Worm (Caenorhabditis elegans) whole organism, late embryonic: Measurements from ENCODE around the gene mmcm-1.

Experiments
- C38D4.7 ChIP-seq: fragments of 200-800 bp; sonication (Bioruptor generic); optimal IDR thresholded peaks from 2 replicates; lab custom pipeline; 2018; ENCODE audit warnings: mild to moderate bottlenecking, missing genetic modification characterization, moderate library complexity, missing compliant biosample characterization
- F13H6.1 ChIP-seq: sonication (generic microtip); optimal IDR thresholded peaks from 2 replicates; lab custom pipeline; 2016; ENCODE audit warnings: missing genetic modification characterization, missing compliant biosample characterization
- K02D7.2 ChIP-seq: sonication (generic microtip); optimal IDR thresholded peaks from 2 replicates; lab custom pipeline; 2017; ENCODE audit warnings: mild to moderate bottlenecking, missing genetic modification characterization, missing compliant biosample characterization
- Y22D7AL.16 ChIP-seq: sonication (generic microtip); optimal IDR thresholded peaks from 2 replicates; lab custom pipeline; 2016; ENCODE audit warnings: missing genetic modification characterization, missing compliant biosample characterization
- ahr-1 ChIP-seq: sonication (generic microtip); optimal IDR thresholded peaks from 2 replicates; lab custom pipeline; 2016; ENCODE audit warnings: missing genetic modification characterization, missing compliant biosample characterization
- ama-1 ChIP-seq: fragments of 150-350 bp; optimal IDR thresholded peaks from 2 replicates; lab custom pipeline; 2014
- ceh-19 ChIP-seq: fragments of 200-800 bp; sonication (Bioruptor generic); optimal IDR thresholded peaks from 2 replicates; lab custom pipeline; 2018; ENCODE audit warnings: mild to moderate bottlenecking, missing genetic modification characterization, missing compliant biosample characterization
- ceh-2 ChIP-seq: sonication (generic microtip); optimal IDR thresholded peaks from 2 replicates; lab custom pipeline; 2016; ENCODE audit warnings: missing genotype, missing genetic modification characterization, missing compliant biosample characterization
- ceh-24 ChIP-seq: sonication (generic microtip); optimal IDR thresholded peaks from 2 replicates; lab custom pipeline; 2016; ENCODE audit warnings: mild to moderate bottlenecking, missing genetic modification characterization, missing compliant biosample characterization
- ceh-30 ChIP-seq: fragments of 150-350 bp; optimal IDR thresholded peaks from 2 replicates; lab custom pipeline; 2014; ENCODE audit warnings: missing biosample characterization, missing genetic modification characterization
- ceh-31 ChIP-seq: sonication (generic microtip); optimal IDR thresholded peaks from 2 replicates; lab custom pipeline; 2016; ENCODE audit warnings: missing genetic modification characterization, missing compliant biosample characterization
- ceh-34 ChIP-seq: sonication (generic microtip); optimal IDR thresholded peaks from 2 replicates; lab custom pipeline; 2016; ENCODE audit warnings: mild to moderate bottlenecking, missing genetic modification characterization, missing compliant biosample characterization
- ceh-45 ChIP-seq: fragments of 200-800 bp; sonication (Bioruptor generic); IDR thresholded peaks from 2 replicates; pipeline ENCODE4 v1.3.6; 2022; ENCODE audit warnings: missing genetic modification reagents, missing genetic modification characterization, missing compliant biosample characterization
- ceh-6 ChIP-seq: fragments of 200-800 bp; sonication (Bioruptor generic); optimal IDR thresholded peaks from 2 replicates; lab custom pipeline; 2018; ENCODE audit warnings: mild to moderate bottlenecking, missing genetic modification characterization, missing compliant biosample characterization
- ceh-9 ChIP-seq: sonication (generic microtip); optimal IDR thresholded peaks from 2 replicates; lab custom pipeline; 2016; ENCODE audit warnings: mild to moderate bottlenecking, missing genetic modification characterization, inconsistent platforms, missing compliant biosample characterization
- che-1 ChIP-seq: sonication (generic microtip); optimal IDR thresholded peaks from 2 replicates; lab custom pipeline; 2016; ENCODE audit warnings: mild to moderate bottlenecking, missing genetic modification characterization, missing compliant biosample characterization
- dmd-4 ChIP-seq: sonication (generic microtip); optimal IDR thresholded peaks from 2 replicates; lab custom pipeline; 2016; ENCODE audit warnings: borderline replicate concordance, missing genetic modification characterization, missing compliant biosample characterization
- dve-1 ChIP-seq: sonication (generic microtip); optimal IDR thresholded peaks from 2 replicates; lab custom pipeline; 2017; ENCODE audit warnings: antibody characterized with exemption, mild to moderate bottlenecking, missing genetic modification characterization, missing compliant biosample characterization
- elt-2 ChIP-seq: sonication (generic microtip); optimal IDR thresholded peaks from 2 replicates; lab custom pipeline; 2016; ENCODE audit warnings: missing genetic modification reagents, missing genetic modification characterization, missing compliant biosample characterization
- elt-4 ChIP-seq: sonication (generic microtip); optimal IDR thresholded peaks from 2 replicates; lab custom pipeline; 2016; ENCODE audit warnings: missing genetic modification characterization, missing compliant biosample characterization
- ets-4 ChIP-seq: sonication (generic microtip); optimal IDR thresholded peaks from 2 replicates; lab custom pipeline; 2016; ENCODE audit warnings: missing genetic modification characterization, missing compliant biosample characterization
- fkh-10 ChIP-seq: fragments of 150-350 bp; optimal IDR thresholded peaks from 2 replicates; lab custom pipeline; 2014; ENCODE audit warnings: missing biosample characterization, missing genetic modification reagents, missing genetic modification characterization
- fkh-6 ChIP-seq: sonication (generic microtip); optimal IDR thresholded peaks from 2 replicates; lab custom pipeline; 2016; ENCODE audit warnings: missing genetic modification characterization, missing compliant biosample characterization
- gmeb-2 ChIP-seq: sonication (generic microtip); optimal IDR thresholded peaks from 2 replicates; lab custom pipeline; 2016; ENCODE audit warnings: missing genetic modification characterization, inconsistent platforms, missing compliant biosample characterization
- hlh-15 ChIP-seq: sonication (generic microtip); optimal IDR thresholded peaks from 2 replicates; lab custom pipeline; 2016; ENCODE audit warnings: missing genetic modification characterization, missing compliant biosample characterization
- hlh-30 ChIP-seq: sonication (generic microtip); optimal IDR thresholded peaks from 2 replicates; lab custom pipeline; 2017; ENCODE audit warnings: antibody characterized with exemption, missing genetic modification characterization, missing compliant biosample characterization; ENCODE audit not compliant: insufficient read depth
- lin-11 ChIP-seq: fragments of 200-800 bp; sonication (Bioruptor generic); optimal IDR thresholded peaks from 2 replicates; lab custom pipeline; 2018; ENCODE audit warnings: mild to moderate bottlenecking, missing genetic modification characterization, missing compliant biosample characterization
- mec-3 ChIP-seq: sonication (generic microtip); optimal IDR thresholded peaks from 2 replicates; lab custom pipeline; 2016; ENCODE audit warnings: borderline replicate concordance, missing genetic modification characterization, missing compliant biosample characterization
- nfya-1 ChIP-seq: sonication (generic microtip); optimal IDR thresholded peaks from 2 replicates; lab custom pipeline; 2017; ENCODE audit warnings: missing genetic modification characterization, mild to moderate bottlenecking, missing compliant biosample characterization, antibody characterized with exemption, moderate library complexity
- pat-9 ChIP-seq: fragments of 200-800 bp; sonication (Bioruptor generic); optimal IDR thresholded peaks from 2 replicates; lab custom pipeline; 2018; ENCODE audit warnings: mild to moderate bottlenecking, missing genetic modification characterization, moderate library complexity, missing compliant biosample characterization
- pha-4 ChIP-seq: fragments of 150-350 bp; optimal IDR thresholded peaks from 2 replicates; lab custom pipeline; 2018; ENCODE audit warnings: missing biosample characterization, missing genetic modification reagents, missing genetic modification characterization
- pros-1 ChIP-seq: fragments of 150-350 bp; optimal IDR thresholded peaks from 2 replicates; lab custom pipeline; 2014; ENCODE audit warnings: missing biosample characterization, missing genetic modification reagents, missing genetic modification characterization
- ref-2 ChIP-seq: sonication (generic microtip); optimal IDR thresholded peaks from 2 replicates; lab custom pipeline; 2016; ENCODE audit warnings: missing genetic modification characterization, missing compliant biosample characterization
- rnt-1 ChIP-seq: sonication (generic microtip); optimal IDR thresholded peaks from 2 replicates; lab custom pipeline; 2016; ENCODE audit warnings: missing genetic modification characterization, missing compliant biosample characterization
- sox-2 ChIP-seq: fragments of 200-800 bp; sonication (Bioruptor generic); IDR thresholded peaks from 2 replicates; pipeline ENCODE4 v1.3.6; 2022; ENCODE audit warnings: missing genetic modification reagents, missing genetic modification characterization, missing compliant biosample characterization
- sox-4 ChIP-seq: sonication (generic microtip); optimal IDR thresholded peaks from 2 replicates; lab custom pipeline; 2017; ENCODE audit warnings: mild to moderate bottlenecking, missing genetic modification characterization, inconsistent platforms, missing compliant biosample characterization
- tbx-2 ChIP-seq: sonication (generic microtip); optimal IDR thresholded peaks from 2 replicates; lab custom pipeline; 2016; ENCODE audit warnings: missing genetic modification characterization, missing compliant biosample characterization
- tbx-7 ChIP-seq: sonication (generic microtip); optimal IDR thresholded peaks from 2 replicates; lab custom pipeline; 2016; ENCODE audit warnings: missing genotype, missing genetic modification characterization, missing compliant biosample characterization
- ttx-3 ChIP-seq: sonication (generic microtip); optimal IDR thresholded peaks from 2 replicates; lab custom pipeline; 2016; ENCODE audit warnings: missing genetic modification reagents, missing genetic modification characterization, missing compliant biosample characterization
- unc-3 ChIP-seq, 2 experiments: fragments of 200-800 bp in 1 of 2; sonication (Bioruptor generic) in 1 of 2; sonication (generic microtip) in 1 of 2; conservative IDR thresholded peaks in 1 of 2; optimal IDR thresholded peaks in 1 of 2; 2 replicates each; pipeline versions ENCODE4 v1.3.6 to Lab custom; 2016 to 2022; ENCODE audit warnings: missing compliant biosample characterization in 2 of 2, missing genetic modification characterization in 2 of 2, missing genetic modification reagents in 1 of 2
- unc-42 ChIP-seq: sonication (generic microtip); optimal IDR thresholded peaks from 2 replicates; lab custom pipeline; 2016; ENCODE audit warnings: missing genotype, missing genetic modification characterization, missing compliant biosample characterization

mmcm-1 gene

DNA sequence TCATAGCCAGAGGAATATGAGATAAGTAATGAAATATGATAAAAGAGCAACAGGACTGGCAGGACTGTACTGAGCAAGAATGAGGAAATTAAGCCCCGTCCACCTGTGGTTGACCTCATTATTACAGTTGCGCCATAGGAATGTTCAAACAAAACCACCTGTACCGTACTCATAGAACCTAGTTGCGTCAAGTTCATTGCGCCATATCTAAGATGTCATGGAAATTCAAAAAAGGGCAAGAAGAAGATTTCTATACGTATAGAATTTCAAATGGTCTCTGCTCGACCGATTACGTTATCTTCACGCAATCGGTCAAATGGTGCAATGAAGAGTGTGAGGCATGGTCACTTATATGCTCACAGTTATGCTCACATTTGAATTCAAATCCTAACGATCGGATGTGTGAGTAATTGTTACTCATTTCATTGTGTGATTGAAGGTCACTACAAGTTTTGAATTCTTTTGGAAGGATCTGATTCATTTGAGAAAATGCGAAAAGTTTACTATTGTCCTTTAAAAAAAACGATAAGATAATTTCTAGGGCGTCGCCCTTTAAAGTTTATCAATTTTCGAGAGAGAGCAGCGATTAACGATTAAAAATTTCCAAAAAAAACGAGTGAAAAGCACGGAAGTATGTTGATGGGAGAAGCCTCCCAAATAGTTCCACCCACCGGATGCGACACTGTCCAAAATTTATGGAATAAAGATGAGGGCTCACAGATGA lies 35.6 kb downstream of the mmcm-1 start:
- no peak for TF ChIP-seq pros-1 (tag; lab: Kevin White, UChicago)
- no peak for TF ChIP-seq gmeb-2
- no peak for TF ChIP-seq tbx-7 (tag; lab: Kevin White, UChicago)
- TF ChIP-seq ceh-2 = no peak
- no peak for TF ChIP-seq ahr-1 (tag; lab: Kevin White, UChicago)
- TF ChIP-seq Y22D7AL.16 (tag; lab: Kevin White, UChicago) = no peak
- TF ChIP-seq ceh-19 (GFP tag; lab: Kevin White, UChicago) = no peak
- no peak for TF ChIP-seq dmd-4 (tag; lab: Kevin White, UChicago)
- no peak for TF ChIP-seq hlh-30 (tag; lab: Kevin White, UChicago)
- no peak for TF ChIP-seq ets-4 (tag; lab: Kevin White, UChicago)
- TF ChIP-seq tbx-2 (tag; lab: Kevin White, UChicago) = no peak
- no peak for TF ChIP-seq unc-3 (GFP tag; conservative IDR thresholded peaks at IDR 0.05; lab: Robert Waterston, UW)
- no peak for TF ChIP-seq unc-3 (tag; optimal IDR thresholded peaks at IDR 0.05; lab: Kevin White, UChicago)
- TF ChIP-seq hlh-15 (tag; lab: Kevin White, UChicago) = no peak
- no peak for TF ChIP-seq mec-3 (tag; lab: Kevin White, UChicago)
- TF ChIP-seq ceh-6 (GFP tag; lab: Kevin White, UChicago) = no peak
- TF ChIP-seq ceh-34 = no peak
- TF ChIP-seq ama-1 (lab: Kevin White, UChicago) = no peak

DNA sequence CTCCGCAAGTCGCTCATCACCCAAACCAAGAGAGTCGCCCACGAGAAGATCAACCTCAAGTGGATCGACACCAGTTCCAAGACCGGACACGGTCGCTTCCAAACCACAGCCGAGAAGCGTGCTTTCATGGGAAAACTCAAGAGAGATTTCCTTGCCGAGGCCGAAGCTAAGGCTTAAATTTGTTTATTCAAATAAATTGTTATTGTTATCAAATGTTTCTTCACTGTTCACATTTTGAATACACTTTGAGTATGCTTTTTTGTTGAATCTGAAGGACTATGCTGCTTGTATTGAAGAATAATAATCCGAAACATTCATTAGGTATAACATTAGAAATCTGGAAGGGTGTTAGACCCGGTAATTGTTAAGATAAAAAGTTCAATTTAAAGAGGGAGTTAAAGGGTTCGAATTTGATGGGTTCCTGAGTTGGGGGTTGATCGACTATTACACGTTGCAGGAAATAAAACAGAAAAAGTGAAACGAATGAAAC lies 38.1 kb downstream of the mmcm-1 start:
- TF ChIP-seq Y22D7AL.16 (tag; lab: Kevin White, UChicago) (peak; percentile 4), ama-1 (lab: Kevin White, UChicago) (peak; percentile 62), gmeb-2 (peak; percentile 4), ceh-31 (no peak), che-1 (tag; lab: Kevin White, UChicago) (no peak), ceh-45 (GFP tag; lab: Robert Waterston, UW) (no peak), sox-2 (no peak; the same call in 1 of the 2 replicates), ceh-9 (tag; lab: Kevin White, UChicago) (no peak), K02D7.2 (tag; lab: Kevin White, UChicago) (no peak)
- TF ChIP-seq, all 69 proteins: peak for 3

DNA sequence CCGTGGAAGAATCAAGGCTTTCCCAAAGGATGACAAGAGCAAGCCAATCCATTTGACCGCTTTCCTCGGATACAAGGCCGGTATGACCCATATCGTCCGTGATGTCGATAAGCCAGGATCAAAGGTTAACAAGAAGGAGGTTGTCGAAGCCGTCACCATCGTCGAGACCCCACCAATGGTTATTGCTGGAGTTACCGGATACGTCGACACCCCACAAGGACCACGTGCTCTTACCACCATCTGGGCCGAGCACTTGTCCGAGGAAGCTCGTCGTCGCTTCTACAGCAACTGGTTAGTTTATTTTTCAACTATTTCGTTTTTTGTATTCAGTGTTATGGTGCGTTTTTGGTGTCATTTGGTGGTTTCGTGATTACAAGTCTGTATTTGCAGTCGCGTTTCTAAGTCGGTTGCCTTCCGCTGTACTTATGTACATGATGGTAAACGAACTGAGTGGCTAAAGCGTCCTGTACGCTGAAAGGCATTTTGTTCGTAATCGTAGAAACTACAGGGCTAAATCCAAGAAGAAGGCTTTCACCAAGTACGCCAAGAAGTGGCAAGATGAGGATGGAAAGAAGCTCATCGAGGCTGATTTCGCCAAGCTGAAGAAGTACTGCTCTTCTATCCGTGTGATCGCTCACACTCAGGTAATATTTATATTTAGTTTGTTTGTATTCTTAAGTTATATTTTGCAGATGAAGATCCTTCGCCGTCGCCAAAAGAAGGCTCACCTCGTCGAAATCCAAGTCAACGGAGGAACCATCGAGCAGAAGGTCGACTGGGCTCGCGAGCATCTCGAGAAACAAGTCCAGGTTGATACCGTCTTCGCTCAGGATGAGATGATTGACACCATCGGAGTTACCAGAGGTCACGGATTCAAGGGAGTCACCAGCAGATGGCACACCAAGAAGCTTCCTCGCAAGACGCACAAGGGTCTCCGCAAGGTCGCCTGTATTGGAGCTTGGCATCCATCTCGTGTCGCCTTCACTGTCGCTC lies 39.3 kb downstream of the mmcm-1 start:
- TF ChIP-seq elt-4 (tag; lab: Kevin White, UChicago) (no peak), dve-1 (no peak), sox-2 (no peak), sox-4 (tag; lab: Kevin White, UChicago) (no peak), unc-42 (tag; lab: Kevin White, UChicago) (no peak), ttx-3 (tag; lab: Kevin White, UChicago) (no peak), hlh-30 (tag; lab: Kevin White, UChicago) (no peak), che-1 (tag; lab: Kevin White, UChicago) (no peak), ceh-9 (tag; lab: Kevin White, UChicago) (no peak), ceh-24 (no peak), pha-4 (tag; lab: Kevin White, UChicago) (no peak), lin-11 (no peak)

DNA sequence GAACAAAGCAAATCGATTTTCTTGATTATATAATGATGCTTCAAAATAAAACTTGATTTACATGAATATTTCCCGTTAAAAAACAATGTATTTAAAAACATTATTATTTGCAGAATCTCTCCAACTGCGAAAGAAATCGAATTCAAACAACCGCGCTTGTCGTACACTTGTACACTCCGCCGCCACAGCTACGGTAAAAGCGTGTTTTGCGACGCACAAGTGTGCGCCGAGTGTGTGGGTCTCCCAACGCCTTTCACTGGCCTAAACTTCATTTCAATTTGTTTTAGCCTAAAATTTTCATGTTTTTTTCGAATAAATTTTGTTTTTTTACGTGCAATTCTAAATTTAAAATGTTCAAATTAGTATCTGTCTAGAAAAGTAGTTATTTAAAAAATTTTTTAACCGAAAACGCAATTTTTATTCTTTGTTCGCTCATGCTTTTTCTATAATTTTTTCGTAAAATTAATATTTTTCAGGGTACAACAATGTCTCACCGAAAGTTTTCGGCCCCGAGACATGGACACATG lies 40.0 kb downstream of the mmcm-1 start, which contains the start of gene rpl-3:
rpl-3 (plus strand) TSS at position 477 of the 527 bp plus-strand sequence.
- TF ChIP-seq ref-2 (tag; lab: Kevin White, UChicago) = peak; percentile 100
- TF ChIP-seq C38D4.7 = peak; percentile 72
- peak; percentile 90 for TF ChIP-seq ceh-45 (GFP tag; lab: Robert Waterston, UW)
- no peak for TF ChIP-seq elt-4 (tag; lab: Kevin White, UChicago)
- peak; percentile 100 for TF ChIP-seq ceh-34
- peak; percentile 100 for TF ChIP-seq nfya-1 (tag; lab: Kevin White, UChicago)
- peak; percentile 96 for TF ChIP-seq ceh-19 (GFP tag; lab: Kevin White, UChicago)
- TF ChIP-seq rnt-1 (tag; lab: Kevin White, UChicago) = peak; percentile 100
- peak; percentile 96 for TF ChIP-seq fkh-10
- peak; percentile 81 for TF ChIP-seq fkh-6 (tag; lab: Kevin White, UChicago)
- TF ChIP-seq ceh-30 (tag; lab: Kevin White, UChicago) = peak; percentile 98
- TF ChIP-seq pat-9 (tag; lab: Kevin White, UChicago) = peak; percentile 99
- TF ChIP-seq elt-2 (tag; lab: Kevin White, UChicago) = peak; percentile 99
- peak; percentile 81 for TF ChIP-seq che-1 (tag; lab: Kevin White, UChicago)
- TF ChIP-seq F13H6.1 = peak; percentile 97
- TF ChIP-seq hlh-15 (tag; lab: Kevin White, UChicago) = peak; percentile 81
